Fruit fly (Drosophila melanogaster): ENCODE results near the gene CG31091.
A peak's percentile ranks its signal among the peaks of the same experiment; 100 is the strongest.

The CG31091 gene

dm6 chr3R:25893272-25893671, 6.4 kb upstream of the CG31091 start, which contains the start of gene CG5913 (continued):
- no peak for TF ChIP-seq CG9932 (GFP tag; IDR thresholded peaks at IDR 0.05)
- TF ChIP-seq CG14710 (tag; optimal IDR thresholded peaks at IDR 0.05): peak; percentile 49
- peak; percentile 53 for TF ChIP-seq CG3847 (GFP tag; IDR thresholded peaks at IDR 0.05)
- TF ChIP-seq CG9797 (GFP tag; optimal IDR thresholded peaks at IDR 0.05): peak; percentile 78
- no peak for TF ChIP-seq CG18619 (GFP tag; optimal IDR thresholded peaks at IDR 0.05)
- TF ChIP-seq CG6272 (GFP tag; IDR thresholded peaks at IDR 0.05): no peak
- TF ChIP-seq stc (GFP tag; IDR thresholded peaks at IDR 0.05): no peak
- no peak for TF ChIP-seq sqz (GFP tag; optimal IDR thresholded peaks at IDR 0.05)
- TF ChIP-seq CG3838 (GFP tag; optimal IDR thresholded peaks at IDR 0.05): no peak
- TF ChIP-seq Gsc (GFP tag; IDR thresholded peaks at IDR 0.05): no peak
- TF ChIP-seq Sox100B (GFP tag; optimal IDR thresholded peaks at IDR 0.05): no peak
- no peak for TF ChIP-seq HmgD (GFP tag; optimal IDR thresholded peaks at IDR 0.05)
- no peak for TF ChIP-seq NC2α (GFP tag; optimal IDR thresholded peaks at IDR 0.05)
- TF ChIP-seq CG10565 (GFP tag; optimal IDR thresholded peaks at IDR 0.05): no peak
- no peak for TF ChIP-seq nerfin-1 (tag; optimal IDR thresholded peaks at IDR 0.05)
- TF ChIP-seq CG4707 (GFP tag; optimal IDR thresholded peaks at IDR 0.05): no peak
- TF ChIP-seq Sry-β (GFP tag; optimal IDR thresholded peaks at IDR 0.05): peak; percentile 72
- no peak for TF ChIP-seq CG6854 (GFP tag; optimal IDR thresholded peaks at IDR 0.05)
- no peak for TF ChIP-seq lola (GFP tag; optimal IDR thresholded peaks at IDR 0.05)
- TF ChIP-seq Hey (tag; optimal IDR thresholded peaks at IDR 0.05): no peak
- no peak for TF ChIP-seq MTF-1 (GFP tag; optimal IDR thresholded peaks at IDR 0.05; ENCODE audit: borderline replicate concordance)
- TF ChIP-seq sr (GFP tag; IDR thresholded peaks at IDR 0.05): no peak
- TF ChIP-seq CG14965 (GFP tag; optimal IDR thresholded peaks at IDR 0.05; ENCODE audit: borderline replicate concordance): no peak
- TF ChIP-seq CG10543 (GFP tag; optimal IDR thresholded peaks at IDR 0.05): no peak
- TF ChIP-seq inv (GFP tag; IDR thresholded peaks at IDR 0.05; ENCODE audit: partially characterized antibody): no peak
- no peak for TF ChIP-seq CG11085 (GFP tag; IDR thresholded peaks at IDR 0.05)
- TF ChIP-seq gcm (GFP tag; optimal IDR thresholded peaks at IDR 0.05): no peak
- no peak for TF ChIP-seq CG10959 (GFP tag; IDR thresholded peaks at IDR 0.05)
- no peak for TF ChIP-seq CG18262 (tag; optimal IDR thresholded peaks at IDR 0.05)
- TF ChIP-seq H2.0 (GFP tag; IDR thresholded peaks at IDR 0.05): no peak
- no peak for TF ChIP-seq CG4282 (GFP tag; optimal IDR thresholded peaks at IDR 0.05)
- no peak for TF ChIP-seq abd-A (tag; optimal IDR thresholded peaks at IDR 0.05)
- no peak for TF ChIP-seq CG1647 (GFP tag; optimal IDR thresholded peaks at IDR 0.05)
- TF ChIP-seq slbo (GFP tag; IDR thresholded peaks at IDR 0.05): no peak
- TF ChIP-seq gem (tag; optimal IDR thresholded peaks at IDR 0.05): no peak
- TF ChIP-seq peb (GFP tag; IDR thresholded peaks at IDR 0.05): no peak
- no peak for TF ChIP-seq sug (tag; optimal IDR thresholded peaks at IDR 0.05)
- no peak for TF ChIP-seq CG12659 (GFP tag; optimal IDR thresholded peaks at IDR 0.05)
- TF ChIP-seq nerfin-2 (GFP tag; IDR thresholded peaks at IDR 0.05; ENCODE audit: partially characterized antibody): no peak
- TF ChIP-seq HLH3B (GFP tag; IDR thresholded peaks at IDR 0.05): no peak
- peak; percentile 20 for TF ChIP-seq sens (GFP tag)
- TF ChIP-seq Side (GFP tag; optimal IDR thresholded peaks at IDR 0.05): no peak
- TF ChIP-seq Hmr (GFP tag; optimal IDR thresholded peaks at IDR 0.05): peak; percentile 45
- TF ChIP-seq CG15479 (GFP tag; optimal IDR thresholded peaks at IDR 0.05): no peak
- TF ChIP-seq Oaz (GFP tag; IDR thresholded peaks at IDR 0.05): no peak
- TF ChIP-seq nom (GFP tag; optimal IDR thresholded peaks at IDR 0.05): no peak
- TF ChIP-seq klu (GFP tag; IDR thresholded peaks at IDR 0.05): no peak
- TF ChIP-seq NC2β (GFP tag; optimal IDR thresholded peaks at IDR 0.05): no peak
- no peak for TF ChIP-seq pfk (GFP tag; optimal IDR thresholded peaks at IDR 0.05)
- TF ChIP-seq Opbp (GFP tag; IDR thresholded peaks at IDR 0.05; ENCODE audit: partially characterized antibody): 0 out of 3 replicates have a peak, but pooled peaks have one; percentile 19
- TF ChIP-seq cwo (GFP tag; optimal IDR thresholded peaks at IDR 0.05): no peak
